Worm (Caenorhabditis elegans): ENCODE measurements around the gene ZK54.3.

The ZK54.3 gene

ce11 chrX:17423894-17424594, 42.8 kb downstream of the ZK54.3 start (continued):
- TF ChIP-seq Y67H2A.10 (GFP tag; conservative IDR thresholded peaks at IDR 0.05) (no peak), dox-1 (GFP tag; IDR thresholded peaks at IDR 0.05) (no peak), T07F8.4 (tag; optimal IDR thresholded peaks at IDR 0.05) (no peak), lir-1 (GFP tag; conservative IDR thresholded peaks at IDR 0.05) (no peak)

ce11 chrX:17422593-17422992, 44.2 kb downstream of the ZK54.3 start:
- TF ChIP-seq F10E7.11 (tag; optimal IDR thresholded peaks at IDR 0.05) (no peak), athp-1 (tag; optimal IDR thresholded peaks at IDR 0.05) (no peak), ZK185.1 (tag; optimal IDR thresholded peaks at IDR 0.05; ENCODE audit: poor library complexity, severe bottlenecking) (no peak), ceh-40 (GFP tag; IDR thresholded peaks at IDR 0.05) (no peak), efl-1 (GFP tag; optimal IDR thresholded peaks at IDR 0.05) (no peak), T26A5.8 (tag; optimal IDR thresholded peaks at IDR 0.05) (no peak), bed-1 (GFP tag; IDR thresholded peaks at IDR 0.05) (no peak), hmg-1.2 (GFP tag; IDR thresholded peaks at IDR 0.05) (no peak), nfya-1 (tag; optimal IDR thresholded peaks at IDR 0.05; ENCODE audit: borderline replicate concordance, insufficient read depth) (no peak), ztf-3 (GFP tag; optimal IDR thresholded peaks at IDR 0.05) (no peak), K11D2.4 (GFP tag; IDR thresholded peaks at IDR 0.05) (no peak), ceh-91 (GFP tag; IDR thresholded peaks at IDR 0.05) (no peak), attf-5 (GFP tag; optimal IDR thresholded peaks at IDR 0.05) (no peak), F22D6.2 (tag; optimal IDR thresholded peaks at IDR 0.05) (no peak), aptf-3 (GFP tag; IDR thresholded peaks at IDR 0.05) (no peak)

ce11 chrX:17421532-17422078, 45.2 kb downstream of the ZK54.3 start, which contains the start of gene osm-11:
Gene osm-11 (minus strand): TSS chrX:17421582.
- TF ChIP-seq madf-3 (GFP tag; IDR thresholded peaks at IDR 0.05) (no peak), dpl-1 (GFP tag; optimal IDR thresholded peaks at IDR 0.05) (no peak), Y56A3A.18 (GFP tag; IDR thresholded peaks at IDR 0.05) (no peak)

ce11 chrX:17420585-17421459, 46.0 kb downstream of the ZK54.3 start:
- TF ChIP-seq ceh-79 (tag; optimal IDR thresholded peaks at IDR 0.05) = peak; percentile 59
- no peak for TF ChIP-seq mel-28 (tag; optimal IDR thresholded peaks at IDR 0.05; ENCODE audit: borderline replicate concordance)
- TF ChIP-seq mes-4 (tag; optimal IDR thresholded peaks at IDR 0.05) = no peak
- TF ChIP-seq ceh-58 (GFP tag; IDR thresholded peaks at IDR 0.05) = no peak
- peak; percentile 78 for TF ChIP-seq ztf-26 (tag; optimal IDR thresholded peaks at IDR 0.05)
- TF ChIP-seq attf-3 (GFP tag; conservative IDR thresholded peaks at IDR 0.05) = no peak
- TF ChIP-seq nhr-90 (tag; optimal IDR thresholded peaks at IDR 0.05) = no peak
- TF ChIP-seq unc-62 (GFP tag; optimal IDR thresholded peaks at IDR 0.05) = no peak
- TF ChIP-seq K12H6.12 (tag; optimal IDR thresholded peaks at IDR 0.05) = no peak
- peak; percentile 41 for TF ChIP-seq repo-1 (tag; optimal IDR thresholded peaks at IDR 0.05)
- no peak for TF ChIP-seq ztf-28 (GFP tag; IDR thresholded peaks at IDR 0.05)
- TF ChIP-seq fkh-3 (tag; optimal IDR thresholded peaks at IDR 0.05) = no peak
- no peak for TF ChIP-seq cebp-1 (GFP tag; IDR thresholded peaks at IDR 0.05)
- TF ChIP-seq cebp-1 (tag; optimal IDR thresholded peaks at IDR 0.05) = no peak
- TF ChIP-seq B0336.3 (GFP tag; IDR thresholded peaks at IDR 0.05) = 0 out of 2 replicates have a peak, but pooled peaks have one; percentile 13
- TF ChIP-seq ceh-100 (GFP tag; IDR thresholded peaks at IDR 0.05) = no peak
- peak; percentile 36 for TF ChIP-seq nhr-27 (tag; optimal IDR thresholded peaks at IDR 0.05)
- no peak for TF ChIP-seq Y67H2A.10 (GFP tag; conservative IDR thresholded peaks at IDR 0.05)
- no peak for TF ChIP-seq dpl-1 (GFP tag; optimal IDR thresholded peaks at IDR 0.05)
- TF ChIP-seq lin-26 (GFP tag; IDR thresholded peaks at IDR 0.05) = no peak; the same call in 1 of the 2 replicates
- TF ChIP-seq F23B12.7 (tag; optimal IDR thresholded peaks at IDR 0.05; ENCODE audit: insufficient read depth) = no peak
- peak; percentile 86 for TF ChIP-seq zfh-2 (GFP tag; conservative IDR thresholded peaks at IDR 0.05)
- TF ChIP-seq aptf-3 (GFP tag; IDR thresholded peaks at IDR 0.05) = no peak
